Fruit fly (Drosophila melanogaster) whole organism, embryonic: ENCODE measurements around the gene blp.

Experiments used
- CG13424 ChIP-seq: fragments of 200-800 bp; sonication (Bioruptor generic); optimal IDR thresholded peaks from 2 replicates; lab custom pipeline; 2019; ENCODE audit warnings: missing biosample characterization, mild to moderate bottlenecking, missing genetic modification characterization, moderate library complexity
- Oaz ChIP-seq: fragments of 200-800 bp; sonication (Bioruptor generic); IDR thresholded peaks from 2 replicates; pipeline ENCODE4 v1.3.6; 2022; ENCODE audit warnings: missing biosample characterization, missing genetic modification characterization
- mirr ChIP-seq: fragments of 200-800 bp; sonication (Bioruptor generic); optimal IDR thresholded peaks from 3 replicates; lab custom pipeline; 2018; ENCODE audit warnings: missing biosample characterization, mild to moderate bottlenecking, missing genetic modification characterization
- sqz ChIP-seq: fragments of 200-800 bp; sonication (Bioruptor generic); optimal IDR thresholded peaks from 3 replicates; lab custom pipeline; 2018; ENCODE audit warnings: missing biosample characterization, mild to moderate bottlenecking, missing genetic modification characterization
- vnd ChIP-seq: fragments of 200-800 bp; sonication (Bioruptor generic); IDR thresholded peaks from 3 replicates; pipeline ENCODE4 v1.3.6; 2022; ENCODE audit warnings: missing biosample characterization, missing genetic modification characterization; ENCODE audit not compliant: partially characterized antibody

dm6 chr3R:15895978-15896377 is 37.7 kb upstream of the blp start, which contains the start of gene CG14877:
- TF ChIP-seq CG13424 (tag; lab: Kevin White, UChicago) (no peak), mirr (GFP tag; lab: Kevin White, UChicago) (no peak), sqz (GFP tag; lab: Kevin White, UChicago) (no peak), vnd (GFP tag; lab: Robert Waterston, UW) (no peak), Oaz (no peak)
